Worm (Caenorhabditis elegans): ENCODE results near the gene mcm-2.

mcm-2 gene

ce11 chrII:12040167-12040566, 33.7 kb upstream of the mcm-2 start (continued):
- TF ChIP-seq dmd-6 (GFP tag; IDR thresholded peaks at IDR 0.05) = peak; percentile 81
- TF ChIP-seq mes-2 (tag; optimal IDR thresholded peaks at IDR 0.05; ENCODE audit: poor library complexity, severe bottlenecking) = peak; percentile 9
- no peak for TF ChIP-seq daf-19 (GFP tag; conservative IDR thresholded peaks at IDR 0.05)
- TF ChIP-seq tra-1 (GFP tag; IDR thresholded peaks at IDR 0.05) = no peak
- TF ChIP-seq mep-1 (tag; optimal IDR thresholded peaks at IDR 0.05) = peak; percentile 58
- TF ChIP-seq nhr-28 (tag; optimal IDR thresholded peaks at IDR 0.05) = peak; percentile 97
- TF ChIP-seq hif-1 (tag; optimal IDR thresholded peaks at IDR 0.05) = peak; percentile 91 to 100
- peak; percentile 49; the same call in 1 of the 2 replicates for TF ChIP-seq lin-38 (GFP tag; IDR thresholded peaks at IDR 0.05)
- TF ChIP-seq nhr-102 (tag; optimal IDR thresholded peaks at IDR 0.05) = peak; percentile 1
- TF ChIP-seq dpl-1 (GFP tag; optimal IDR thresholded peaks at IDR 0.05) = peak; percentile 22

- TF ChIP-seq mdl-1 (tag; optimal IDR thresholded peaks at IDR 0.05) (no peak), tag-97 (GFP tag; IDR thresholded peaks at IDR 0.05) (no peak), F26F4.8 (GFP tag; conservative IDR thresholded peaks at IDR 0.05) (no peak), cey-2 (tag; optimal IDR thresholded peaks at IDR 0.05; ENCODE audit: borderline replicate concordance, insufficient read depth) (no peak), nhr-76 (tag; optimal IDR thresholded peaks at IDR 0.05) (no peak), snpc-1.2 (GFP tag; IDR thresholded peaks at IDR 0.05) (no peak), ces-1 (GFP tag; optimal IDR thresholded peaks at IDR 0.05) (no peak), F49E8.2 (tag; optimal IDR thresholded peaks at IDR 0.05; ENCODE audit: borderline replicate concordance) (no peak), ctbp-1 (GFP tag; IDR thresholded peaks at IDR 0.05) (no peak), fkh-10 (GFP tag; optimal IDR thresholded peaks at IDR 0.05) (no peak), snpc-4 (tag; optimal IDR thresholded peaks at IDR 0.05) (no peak), ama-1 (optimal IDR thresholded peaks at IDR 0.05) (no peak), egl-27 (tag; optimal IDR thresholded peaks at IDR 0.05) (no peak), tra-1 (GFP tag; IDR thresholded peaks at IDR 0.05) (no peak)
Measured at ce11 chrII:12039039-12039438, 32.6 kb upstream of the mcm-2 start, which contains the start of gene tpi-1. TSS of gene tpi-1 (minus strand) at chrII:12039139.

- TF ChIP-seq hlh-30 (tag; optimal IDR thresholded peaks at IDR 0.05; ENCODE audit: insufficient read depth) = no peak
- TF ChIP-seq daf-16 (GFP tag; optimal IDR thresholded peaks at IDR 0.05) = no peak
- TF ChIP-seq daf-16 (tag; optimal IDR thresholded peaks at IDR 0.05) = peak; percentile 1
- peak; percentile 69 for TF ChIP-seq ceh-28 (tag; optimal IDR thresholded peaks at IDR 0.05)
- peak; percentile 81 for TF ChIP-seq ama-1 (optimal IDR thresholded peaks at IDR 0.05)
- TF ChIP-seq saeg-2 (GFP tag; IDR thresholded peaks at IDR 0.05) = no peak
Measured at ce11 chrII:12036516-12036915, 30.1 kb upstream of the mcm-2 start, which contains the start of gene cyn-16. TSS of gene cyn-16 (minus strand) at chrII:12036742.

ce11 chrII:12036075-12036474, 29.6 kb upstream of the mcm-2 start:
- TF ChIP-seq mxl-2 (GFP tag; conservative IDR thresholded peaks at IDR 0.05) (no peak), ZK546.5 (tag; optimal IDR thresholded peaks at IDR 0.05) (no peak), aha-1 (tag) (no peak), gei-8 (GFP tag; optimal IDR thresholded peaks at IDR 0.05) (no peak), lsy-2 (tag; optimal IDR thresholded peaks at IDR 0.05) (no peak), attf-4 (tag; optimal IDR thresholded peaks at IDR 0.05) (no peak), pqm-1 (tag; optimal IDR thresholded peaks at IDR 0.05) (no peak), sdz-12 (GFP tag; optimal IDR thresholded peaks at IDR 0.05) (no peak), jun-1 (tag; optimal IDR thresholded peaks at IDR 0.05) (no peak), saeg-2 (GFP tag; IDR thresholded peaks at IDR 0.05) (no peak), lin-13 (GFP tag; optimal IDR thresholded peaks at IDR 0.05) (no peak), ztf-7 (tag; optimal IDR thresholded peaks at IDR 0.05) (no peak), snpc-4 (tag; optimal IDR thresholded peaks at IDR 0.05) (no peak), arid-1 (GFP tag; conservative IDR thresholded peaks at IDR 0.05) (no peak), nhr-102 (tag; optimal IDR thresholded peaks at IDR 0.05) (no peak), nhr-42 (GFP tag; IDR thresholded peaks at IDR 0.05) (no peak), nhr-111 (GFP tag; optimal IDR thresholded peaks at IDR 0.05) (no peak), rbr-2 (tag; optimal IDR thresholded peaks at IDR 0.05) (no peak)
